Fruit fly (Drosophila melanogaster) whole organism, embryonic: ENCODE data around the gene Elal.

Experiments used
- CG12391 ChIP-seq: fragments of 200-800 bp; sonication (Bioruptor generic); optimal IDR thresholded peaks from 3 replicates; lab custom pipeline; 2018; ENCODE audit warnings: missing biosample characterization, mild to moderate bottlenecking, missing genetic modification characterization, moderate library complexity
- CG14441 ChIP-seq: fragments of 200-800 bp; sonication (Bioruptor generic); IDR thresholded peaks from 2 replicates; pipeline ENCODE4 v1.3.6; 2022; ENCODE audit warnings: missing biosample characterization, missing genetic modification characterization
- CG15073 ChIP-seq: fragments of 200-800 bp; sonication (Bioruptor generic); optimal IDR thresholded peaks from 2 replicates; lab custom pipeline; 2016; ENCODE audit warnings: missing biosample characterization, missing genetic modification characterization
- CG17186 ChIP-seq: fragments of 200-800 bp; sonication (Bioruptor generic); optimal IDR thresholded peaks from 3 replicates; lab custom pipeline; 2017; ENCODE audit warnings: missing biosample characterization, missing genetic modification reagents, missing genetic modification characterization
- CG17328 ChIP-seq: fragments of 200-800 bp; sonication (Bioruptor generic); IDR thresholded peaks from 2 replicates; pipeline ENCODE4 v1.3.6; 2022; ENCODE audit warnings: missing biosample characterization, missing genetic modification characterization
- CG33557 ChIP-seq: fragments of 200-800 bp; sonication (Bioruptor generic); optimal IDR thresholded peaks from 2 replicates; lab custom pipeline; 2019; ENCODE audit warnings: missing biosample characterization, mild to moderate bottlenecking, missing genetic modification characterization, moderate library complexity
- CG6654 ChIP-seq: fragments of 200-800 bp; sonication (Bioruptor generic); optimal IDR thresholded peaks from 2 replicates; lab custom pipeline; 2017; ENCODE audit warnings: missing biosample characterization, mild to moderate bottlenecking, missing genetic modification characterization
- CG7963 ChIP-seq: fragments of 200-800 bp; sonication (Bioruptor generic); IDR thresholded peaks from 3 replicates; pipeline ENCODE4 v1.3.6; 2022; ENCODE audit warnings: missing biosample characterization, missing genetic modification characterization; ENCODE audit not compliant: partially characterized antibody
- CG9437 ChIP-seq: fragments of 200-800 bp; sonication (Bioruptor generic); optimal IDR thresholded peaks from 2 replicates; lab custom pipeline; 2018; ENCODE audit warnings: missing biosample characterization, mild to moderate bottlenecking, missing genetic modification characterization
- D19B ChIP-seq: fragments of 200-800 bp; sonication (Bioruptor generic); optimal IDR thresholded peaks from 2 replicates; lab custom pipeline; 2017; ENCODE audit warnings: missing biosample characterization, mild to moderate bottlenecking, missing genetic modification characterization
- Dad ChIP-seq: fragments of 200-800 bp; sonication (Bioruptor generic); optimal IDR thresholded peaks from 3 replicates; lab custom pipeline; 2016; ENCODE audit warnings: missing biosample characterization, missing genetic modification characterization
- Hand ChIP-seq: fragments of 200-800 bp; sonication (Bioruptor generic); optimal IDR thresholded peaks from 2 replicates; lab custom pipeline; 2017; ENCODE audit warnings: mild to moderate bottlenecking, missing biosample characterization, missing genetic modification reagents, missing genetic modification characterization
- Neu2 ChIP-seq: fragments of 200-800 bp; sonication (Bioruptor generic); optimal IDR thresholded peaks from 3 replicates; lab custom pipeline; 2016; ENCODE audit warnings: missing biosample characterization, missing genetic modification characterization, borderline replicate concordance
- Sin3A ChIP-seq: fragments of >200 bp; optimal IDR thresholded peaks from 2 replicates; lab custom pipeline; 2018
- Stat92E ChIP-seq, 3 experiments: fragments of >200 bp in 2 of 3; fragments of 200-800 bp in 1 of 3; sonication (Bioruptor generic) in 1 of 3; optimal IDR thresholded peaks; 2 replicates each; lab custom pipeline; 2017 to 2019; ENCODE audit warnings: missing biosample characterization in 3 of 3, missing genetic modification characterization in 3 of 3, mild to moderate bottlenecking in 1 of 3, moderate library complexity in 1 of 3
- aop ChIP-seq: fragments of 200-800 bp; sonication (Bioruptor generic); IDR thresholded peaks from 2 replicates; pipeline ENCODE4 v1.3.6; 2022; ENCODE audit warnings: missing biosample characterization, missing genetic modification characterization
- bsh ChIP-seq, 2 experiments: fragments of 200-800 bp; sonication (Bioruptor generic); optimal IDR thresholded peaks; 2 replicates each; lab custom pipeline; 2017 to 2018; ENCODE audit warnings: mild to moderate bottlenecking in 2 of 2, missing biosample characterization in 2 of 2, missing genetic modification characterization in 2 of 2, moderate library complexity in 1 of 2
- cato ChIP-seq: fragments of 200-800 bp; sonication (Bioruptor generic); optimal IDR thresholded peaks from 2 replicates; lab custom pipeline; 2016; ENCODE audit warnings: missing biosample characterization, missing genetic modification characterization, borderline replicate concordance
- caup ChIP-seq: fragments of 200-800 bp; sonication (Bioruptor generic); optimal IDR thresholded peaks from 3 replicates; lab custom pipeline; 2017; ENCODE audit warnings: missing biosample characterization, mild to moderate bottlenecking, missing genetic modification characterization, moderate library complexity; ENCODE audit not compliant: severe bottlenecking
- chif ChIP-seq, 2 experiments: fragments of 200-800 bp; sonication (Bioruptor generic); optimal IDR thresholded peaks; 3 replicates each; lab custom pipeline; 2016; ENCODE audit warnings: missing biosample characterization in 2 of 2, missing genetic modification characterization in 2 of 2
- chinmo ChIP-seq: fragments of 200-800 bp; sonication (Bioruptor generic); IDR thresholded peaks from 4 replicates; pipeline ENCODE4 v1.3.6; 2022; ENCODE audit warnings: missing biosample characterization, missing genetic modification characterization; ENCODE audit not compliant: partially characterized antibody
- dan ChIP-seq: fragments of 200-800 bp; sonication (Bioruptor generic); IDR thresholded peaks from 2 replicates; pipeline ENCODE4 v1.3.6; 2022; ENCODE audit warnings: missing biosample characterization, missing genetic modification characterization
- danr ChIP-seq: fragments of 200-800 bp; sonication (Bioruptor generic); IDR thresholded peaks from 2 replicates; pipeline ENCODE4 v1.3.6; 2022; ENCODE audit warnings: missing biosample characterization, missing genetic modification characterization
- jumu ChIP-seq: fragments of 200-800 bp; sonication (Bioruptor generic); optimal IDR thresholded peaks from 3 replicates; lab custom pipeline; 2016; ENCODE audit warnings: missing biosample characterization, missing genetic modification characterization
- knrl ChIP-seq: fragments of 200-800 bp; sonication (Bioruptor generic); IDR thresholded peaks from 3 replicates; pipeline ENCODE4 v1.3.6; 2022; ENCODE audit warnings: missing biosample characterization, missing genetic modification characterization; ENCODE audit not compliant: partially characterized antibody
- nerfin-2 ChIP-seq: fragments of 200-800 bp; sonication (Bioruptor generic); IDR thresholded peaks from 2 replicates; pipeline ENCODE4 v1.3.6; 2022; ENCODE audit warnings: missing biosample characterization, missing genetic modification characterization; ENCODE audit not compliant: partially characterized antibody
- org-1 ChIP-seq: fragments of 200-800 bp; sonication (Bioruptor generic); optimal IDR thresholded peaks from 2 replicates; lab custom pipeline; 2017; ENCODE audit warnings: missing biosample characterization, missing genetic modification characterization
- peb ChIP-seq: fragments of 200-800 bp; sonication (Bioruptor generic); IDR thresholded peaks from 2 replicates; pipeline ENCODE4 v1.3.6; 2022; ENCODE audit warnings: missing biosample characterization, missing genetic modification characterization
- pfk ChIP-seq: fragments of 200-800 bp; sonication (Bioruptor generic); optimal IDR thresholded peaks from 2 replicates; lab custom pipeline; 2018; ENCODE audit warnings: missing biosample characterization, mild to moderate bottlenecking, missing genetic modification characterization, moderate library complexity
- pros ChIP-seq: fragments of 200-800 bp; sonication (Bioruptor generic); optimal IDR thresholded peaks from 3 replicates; lab custom pipeline; 2019; ENCODE audit warnings: missing biosample characterization, mild to moderate bottlenecking, missing genetic modification characterization, moderate library complexity
- row ChIP-seq: fragments of 200-800 bp; sonication (Bioruptor generic); IDR thresholded peaks from 3 replicates; pipeline ENCODE4 v1.3.6; 2022; ENCODE audit warnings: missing biosample characterization, missing genetic modification characterization
- slp2 ChIP-seq: fragments of 200-800 bp; sonication (Bioruptor generic); optimal IDR thresholded peaks from 2 replicates; lab custom pipeline; 2016; ENCODE audit warnings: missing biosample characterization, missing genetic modification characterization
- sqz ChIP-seq: fragments of 200-800 bp; sonication (Bioruptor generic); optimal IDR thresholded peaks from 3 replicates; lab custom pipeline; 2018; ENCODE audit warnings: missing biosample characterization, mild to moderate bottlenecking, missing genetic modification characterization
- stc ChIP-seq: fragments of 200-800 bp; sonication (Bioruptor generic); IDR thresholded peaks from 2 replicates; pipeline ENCODE4 v1.3.6; 2022; ENCODE audit warnings: missing biosample characterization, missing genetic modification characterization
- stwl ChIP-seq: fragments of 200-800 bp; sonication (Bioruptor generic); optimal IDR thresholded peaks from 3 replicates; lab custom pipeline; 2018; ENCODE audit warnings: missing biosample characterization, mild to moderate bottlenecking, missing genetic modification characterization, moderate library complexity
- tna ChIP-seq: fragments of 200-800 bp; sonication (Bioruptor generic); IDR thresholded peaks from 2 replicates; pipeline ENCODE4 v1.3.6; 2022; ENCODE audit warnings: missing biosample characterization, missing genetic modification characterization; ENCODE audit not compliant: partially characterized antibody
- zen ChIP-seq: fragments of 200-800 bp; sonication (Bioruptor generic); optimal IDR thresholded peaks from 3 replicates; lab custom pipeline; 2018; ENCODE audit warnings: missing biosample characterization, mild to moderate bottlenecking, missing genetic modification characterization, moderate library complexity

Gene Elal

dm6 chr3R:24851429-24851828, 13.7 kb upstream of the Elal start, which contains the start of gene Nct (continued):
- peak in 1 of 3 experiments; percentile 22 for TF ChIP-seq Stat92E (GFP tag; optimal IDR thresholded peaks at IDR 0.05; lab: Kevin White, UChicago)

DNA sequence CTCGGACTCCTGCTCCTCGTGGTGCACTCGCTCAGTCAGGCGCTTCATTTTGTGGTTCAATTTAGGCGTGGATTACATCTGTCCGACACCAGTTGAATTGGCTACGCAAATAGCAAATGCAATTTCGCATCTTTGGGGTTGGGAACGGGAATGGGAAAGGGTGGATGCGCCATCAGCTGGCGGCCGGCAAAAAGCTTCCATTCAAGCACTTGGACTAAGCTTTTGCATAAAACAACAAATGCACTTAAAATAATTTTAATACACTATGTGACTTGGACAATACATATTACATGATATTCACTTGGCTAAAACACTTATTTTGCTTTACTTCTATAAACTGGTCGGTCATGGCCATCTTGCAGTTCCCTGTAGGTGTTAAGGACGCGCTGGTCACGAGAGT, 9.0 kb upstream of the Elal start, which contains the start of gene HDAC11:
Gene HDAC11 (minus strand): TSS at position 101 of the 400 bp plus-strand sequence.
- no peak for TF ChIP-seq chif (GFP tag; optimal IDR thresholded peaks at IDR 0.05; lab: Kevin White, UChicago)
- TF ChIP-seq nerfin-2 (GFP tag; lab: Robert Waterston, UW), result no peak
- no peak for TF ChIP-seq CG33557 (GFP tag; lab: Kevin White, UChicago)
- TF ChIP-seq CG15073 (GFP tag; lab: Kevin White, UChicago), result no peak
- no peak for TF ChIP-seq CG6654
- no peak for TF ChIP-seq dan (GFP tag; lab: Robert Waterston, UW)

DNA sequence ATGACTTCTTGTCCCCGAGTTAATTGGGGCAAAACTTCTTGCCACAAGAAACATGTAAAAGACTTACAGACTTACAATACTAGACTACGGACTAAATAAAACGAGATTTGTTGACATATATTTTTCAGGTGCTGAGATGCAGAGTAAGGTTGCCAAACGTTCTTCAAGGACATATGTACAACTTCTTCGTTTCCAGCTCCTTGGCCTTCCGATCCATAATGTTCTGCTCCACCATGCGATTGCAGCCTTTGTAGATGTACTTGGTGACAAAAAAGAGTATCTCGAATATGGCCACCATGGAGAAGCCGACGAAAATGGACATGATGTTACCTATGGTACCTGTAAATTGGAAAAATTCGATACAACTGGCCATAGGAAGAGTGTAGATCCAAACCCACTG, 7.7 kb upstream of the Elal start, which contains the start of gene CAH4:
Gene CAH4 (minus strand): TSS at position 101 of the 400 bp plus-strand sequence.
- TF ChIP-seq Sin3A (lab: Kevin White, UChicago), result no peak
- TF ChIP-seq org-1 (GFP tag; lab: Kevin White, UChicago), result no peak
- no peak for TF ChIP-seq CG14441
- no peak for TF ChIP-seq pfk (GFP tag; lab: Kevin White, UChicago)
- no peak for TF ChIP-seq bsh (GFP tag; optimal IDR thresholded peaks at IDR 0.05; lab: Kevin White, UChicago)
- no peak for TF ChIP-seq Neu2 (GFP tag; lab: Kevin White, UChicago)
- no peak for TF ChIP-seq sqz (GFP tag; lab: Kevin White, UChicago)
- no peak for TF ChIP-seq caup (GFP tag; lab: Kevin White, UChicago)
- TF ChIP-seq CG17328, result no peak
- no peak for TF ChIP-seq CG12391 (tag; lab: Kevin White, UChicago)
- TF ChIP-seq danr (GFP tag; lab: Robert Waterston, UW), result no peak
- no peak for TF ChIP-seq CG17186 (GFP tag; lab: Kevin White, UChicago)
- no peak for TF ChIP-seq knrl
- TF ChIP-seq Hand (GFP tag; lab: Kevin White, UChicago), result no peak
- no peak for TF ChIP-seq pros (GFP tag; lab: Kevin White, UChicago)
- TF ChIP-seq stwl, result no peak
- TF ChIP-seq CG33557 (GFP tag; lab: Kevin White, UChicago), result no peak
- TF ChIP-seq tna (GFP tag; lab: Robert Waterston, UW), result no peak
- no peak for TF ChIP-seq jumu (GFP tag; lab: Kevin White, UChicago)
- TF ChIP-seq, all 482 proteins: peak for 0

DNA sequence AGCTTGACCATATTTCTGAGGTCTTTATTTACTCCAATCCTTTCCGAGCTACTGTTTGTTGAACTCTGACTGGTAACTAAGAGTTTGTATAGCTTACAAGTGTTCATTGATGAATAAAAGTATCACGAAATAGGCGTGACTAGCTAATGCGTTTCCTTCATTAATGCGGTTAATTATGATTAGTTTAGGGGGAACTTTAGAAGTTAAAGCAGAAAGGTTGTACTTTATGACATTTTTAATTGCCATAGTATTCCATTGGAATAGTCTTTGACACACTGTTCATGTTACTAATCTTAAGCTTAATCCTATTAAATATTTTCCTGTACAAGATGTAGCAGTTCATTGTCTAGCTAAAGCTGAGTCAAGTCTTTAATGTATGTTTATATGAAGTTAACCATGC, 5.4 kb upstream of the Elal start, which contains the start of gene ppk22:
Gene ppk22 (minus strand): TSS at position 101 of the 400 bp plus-strand sequence.
- TF ChIP-seq CG9437 (GFP tag; lab: Kevin White, UChicago) (no peak), peb (GFP tag; lab: Robert Waterston, UW) (no peak), cato (GFP tag; lab: Kevin White, UChicago) (no peak), aop (GFP tag; lab: Robert Waterston, UW) (no peak), stc (GFP tag; lab: Robert Waterston, UW) (no peak), slp2 (no peak)

DNA sequence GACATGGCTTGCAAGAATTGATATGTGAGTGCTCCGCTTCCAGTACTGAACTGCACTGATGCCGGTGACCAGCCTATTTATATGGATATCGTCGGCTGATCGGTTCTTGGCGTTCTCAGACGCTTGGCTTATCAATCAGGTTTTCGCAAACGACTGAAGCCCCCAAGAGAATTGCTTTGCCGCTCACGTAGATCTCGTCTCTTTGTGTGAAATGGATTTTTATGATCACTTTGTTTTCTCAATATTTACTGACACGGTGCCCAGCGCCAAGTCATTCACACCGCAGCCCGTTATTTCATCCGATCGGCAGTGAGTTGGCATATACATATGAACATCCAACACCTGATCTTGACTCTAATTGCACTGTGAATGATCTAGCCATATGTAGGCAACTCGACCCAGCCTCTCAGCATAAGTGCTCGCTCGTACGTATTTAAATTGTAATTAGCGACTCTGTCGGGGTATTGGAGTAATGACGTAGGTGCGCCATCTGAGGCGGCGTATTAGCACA, 4.8 kb upstream of the Elal start, which contains the start of gene CG13639:
Gene CG13639 (minus strand): TSS at position 51 of the 511 bp plus-strand sequence.
- TF ChIP-seq CG7963 (no peak), D19B (no peak), chinmo (GFP tag; lab: Robert Waterston, UW) (0 out of 4 replicates have a peak, but pooled peaks have one; percentile 48), row (GFP tag; lab: Robert Waterston, UW) (0 out of 3 replicates have a peak, but pooled peaks have one; percentile 34), CG14441 (0 out of 2 replicates have a peak, but pooled peaks have one; percentile 5), Dad (no peak), zen (no peak)
